Worm (Caenorhabditis elegans): ENCODE data around the gene wrt-4.

DNA sequence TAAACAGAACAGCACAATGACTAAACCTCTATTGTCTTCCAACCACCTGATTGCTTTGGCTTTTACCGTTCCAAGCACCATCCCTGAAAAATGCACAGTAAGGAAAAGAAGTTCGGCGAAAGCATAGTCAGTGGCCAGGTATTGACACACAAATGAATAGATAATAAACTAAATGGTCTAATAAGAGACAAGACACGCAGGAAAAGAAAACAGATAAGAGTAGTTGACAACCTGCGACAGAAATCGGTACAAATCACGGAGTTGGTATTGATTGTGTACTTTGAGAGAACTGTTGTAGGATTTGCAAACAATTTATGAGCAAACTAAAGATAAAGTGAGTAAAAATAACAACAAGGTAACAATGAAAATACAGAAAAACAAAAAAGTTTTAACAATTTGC is 14.3 kb upstream of the wrt-4 start, which contains the start of gene Y7A5A.1:
- TF ChIP-seq T22C8.4 (GFP tag; IDR thresholded peaks at IDR 0.05), result no peak
- no peak for TF ChIP-seq ref-1 (GFP tag; conservative IDR thresholded peaks at IDR 0.05)
- no peak for TF ChIP-seq klf-2 (GFP tag; conservative IDR thresholded peaks at IDR 0.05)
- no peak for TF ChIP-seq ztf-23 (GFP tag; IDR thresholded peaks at IDR 0.05)
- no peak for TF ChIP-seq flt-1 (GFP tag; IDR thresholded peaks at IDR 0.05)
- no peak for TF ChIP-seq ztf-29 (GFP tag; IDR thresholded peaks at IDR 0.05)
- TF ChIP-seq med-1 (GFP tag; optimal IDR thresholded peaks at IDR 0.05; ENCODE audit: insufficient read depth), result no peak
- TF ChIP-seq tab-1 (GFP tag; IDR thresholded peaks at IDR 0.05), result no peak
